Fruit fly (Drosophila melanogaster) whole organism, wandering third instar larva: ENCODE results near the gene CG11555.

Source experiments
- Abd-B ChIP-seq: fragments of >200 bp; optimal IDR thresholded peaks from 2 replicates; lab custom pipeline; 2017; ENCODE audit warnings: missing biosample characterization, missing genetic modification characterization
- Vsx2 ChIP-seq: fragments of 200-300, 225-300 bp; sonication (Bioruptor generic); optimal IDR thresholded peaks from 2 replicates; lab custom pipeline; 2018; ENCODE audit warnings: missing biosample characterization, missing genetic modification characterization; ENCODE audit not compliant: partially characterized antibody
- pan ChIP-seq: fragments of >200 bp; optimal IDR thresholded peaks from 2 replicates; lab custom pipeline; 2017
- tai ChIP-seq: sonication (Bioruptor generic); optimal IDR thresholded peaks from 2 replicates; lab custom pipeline; 2016; ENCODE audit warnings: missing biosample characterization, missing genetic modification characterization

dm6 chr2L:232187-232586 lies 41.4 kb upstream of the CG11555 start, which contains the start of gene CG13693:
- TF ChIP-seq Vsx2 (GFP tag; lab: Kevin White, UChicago) = no peak
- TF ChIP-seq pan (lab: Kevin White, UChicago) = no peak
- TF ChIP-seq Abd-B (GFP tag; lab: Kevin White, UChicago) = no peak
- no peak for TF ChIP-seq tai (GFP tag; lab: Kevin White, UChicago)
